Worm (Caenorhabditis elegans) whole organism, midembryonic: ENCODE results near the gene nhr-9.

Experiments
- med-1 ChIP-seq: sonication (generic microtip); optimal IDR thresholded peaks from 2 replicates; lab custom pipeline; 2017; ENCODE audit warnings: missing genetic modification characterization, mild to moderate bottlenecking, missing compliant biosample characterization, antibody characterized with exemption, missing genetic modification reagents; ENCODE audit not compliant: insufficient read depth
- ztf-23 ChIP-seq: fragments of 200-800 bp; sonication (Bioruptor generic); IDR thresholded peaks from 2 replicates; pipeline ENCODE4 v1.3.6; 2022; ENCODE audit warnings: missing genetic modification reagents, missing genetic modification characterization, missing compliant biosample characterization

ce11 chrIII:7122860-7123259, 27.6 kb downstream of the nhr-9 start, which contains the start of the genes B0280.9 and rpia-1:
- TF ChIP-seq med-1 (GFP tag; lab: Kevin White, UChicago): no peak
- TF ChIP-seq ztf-23 (GFP tag; lab: Robert Waterston, UW): no peak
